Comparison of ENCODE assay signal across 1 fruit fly cellular context in the genomic region with DNA sequence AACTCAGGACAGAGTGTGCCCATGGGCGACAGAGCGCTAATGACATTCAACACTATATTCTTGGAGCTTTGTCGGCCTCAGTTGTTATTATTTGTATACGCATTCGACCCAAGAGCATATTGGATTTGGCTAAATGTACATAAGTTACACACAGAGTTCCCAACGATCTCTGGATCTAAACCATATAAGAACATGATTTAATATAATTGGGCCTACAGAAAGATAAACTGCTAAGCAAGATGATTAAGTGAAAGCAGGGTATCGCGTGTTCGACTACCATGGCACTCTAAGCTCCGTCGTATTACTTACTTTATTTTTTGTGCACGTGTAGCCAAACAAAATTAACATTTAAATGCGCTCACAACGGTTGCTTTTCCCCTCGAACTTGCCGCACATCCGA.
A peak's percentile ranks its signal among the peaks of the same experiment; 100 is the strongest.
TF ChIP-seq lines count a peak whose summit lies in the region.

No protein-coding gene starts in this region.

TF ChIP-seq in whole organism, embryonic, 481 proteins besides CTCF, POLR2A, EP300 and RAD21 (continued from another document):
- TF ChIP-seq CG10209 (GFP tag; optimal IDR thresholded peaks at IDR 0.05; lab: Kevin White, UChicago) (peak; percentile 20), prd (optimal IDR thresholded peaks at IDR 0.05; lab: Kevin White, UChicago) (no peak), prd (GFP tag; IDR thresholded peaks at IDR 0.05; lab: Robert Waterston, UW) (no peak), MESR4 (GFP tag; optimal IDR thresholded peaks at IDR 0.05; lab: Kevin White, UChicago) (no peak), rib (GFP tag; IDR thresholded peaks at IDR 0.05; lab: Robert Waterston, UW) (no peak), GATAe (GFP tag; conservative IDR thresholded peaks at IDR 0.05; lab: Robert Waterston, UW) (no peak), jing (GFP tag; optimal IDR thresholded peaks at IDR 0.05; lab: Kevin White, UChicago) (peak; percentile 18), lilli (GFP tag; optimal IDR thresholded peaks at IDR 0.05; lab: Kevin White, UChicago) (peak; percentile 35), Ptx1 (GFP tag; IDR thresholded peaks at IDR 0.05; lab: Robert Waterston, UW) (peak; percentile 43; the same call in 1 of the 2 replicates), HLH3B (GFP tag; IDR thresholded peaks at IDR 0.05; lab: Robert Waterston, UW) (no peak), bcd (GFP tag; optimal IDR thresholded peaks at IDR 0.05; lab: Kevin White, UChicago) (peak; percentile 9), nom (GFP tag; optimal IDR thresholded peaks at IDR 0.05; lab: Kevin White, UChicago) (no peak), Sox102F (GFP tag; optimal IDR thresholded peaks at IDR 0.05; lab: Kevin White, UChicago) (peak; percentile 63), Aef1 (GFP tag; IDR thresholded peaks at IDR 0.05; lab: Robert Waterston, UW) (no peak), Antp (GFP tag; optimal IDR thresholded peaks at IDR 0.05; lab: Kevin White, UChicago) (peak; percentile 25), nerfin-1 (tag; optimal IDR thresholded peaks at IDR 0.05; lab: Kevin White, UChicago) (peak; percentile 1), scrt (GFP tag; optimal IDR thresholded peaks at IDR 0.05; lab: Kevin White, UChicago) (no peak), Bteb2 (GFP tag; optimal IDR thresholded peaks at IDR 0.05; lab: Kevin White, UChicago) (peak; percentile 8), Med (GFP tag; lab: Kevin White, UChicago) (peak; percentile 77), tx (GFP tag; optimal IDR thresholded peaks at IDR 0.05; lab: Kevin White, UChicago) (peak; percentile 3), pb (GFP tag; optimal IDR thresholded peaks at IDR 0.05; lab: Kevin White, UChicago) (peak; percentile 14), CG18599 (GFP tag; optimal IDR thresholded peaks at IDR 0.05; lab: Kevin White, UChicago) (no peak), CG8924 (tag; optimal IDR thresholded peaks at IDR 0.05; lab: Kevin White, UChicago) (peak; percentile 26), CG13775 (GFP tag; optimal IDR thresholded peaks at IDR 0.05; lab: Kevin White, UChicago) (no peak), chinmo (GFP tag; IDR thresholded peaks at IDR 0.05; lab: Robert Waterston, UW; ENCODE audit: partially characterized antibody) (no peak), CG4730 (GFP tag; IDR thresholded peaks at IDR 0.05; lab: Robert Waterston, UW) (no peak), pum (GFP tag; optimal IDR thresholded peaks at IDR 0.05; lab: Kevin White, UChicago) (peak; percentile 31), CG1603 (tag; optimal IDR thresholded peaks at IDR 0.05; lab: Kevin White, UChicago) (peak; percentile 69), nmo (GFP tag; optimal IDR thresholded peaks at IDR 0.05; lab: Kevin White, UChicago) (peak; percentile 49), CG10267 (tag; optimal IDR thresholded peaks at IDR 0.05; lab: Kevin White, UChicago) (peak; percentile 14), Hr51 (GFP tag; optimal IDR thresholded peaks at IDR 0.05; lab: Kevin White, UChicago) (peak in 1 of 2 experiments; percentile 11), Pdp1 (GFP tag; optimal IDR thresholded peaks at IDR 0.05; lab: Kevin White, UChicago) (peak in 1 of 2 experiments; percentile 40), CG12219 (GFP tag; optimal IDR thresholded peaks at IDR 0.05; lab: Kevin White, UChicago) (peak; percentile 23), Drgx (GFP tag; IDR thresholded peaks at IDR 0.05; lab: Robert Waterston, UW) (no peak), Meics (GFP tag; optimal IDR thresholded peaks at IDR 0.05; lab: Kevin White, UChicago) (no peak), lmd (GFP tag; IDR thresholded peaks at IDR 0.05; lab: Robert Waterston, UW) (peak; percentile 48; the same call in 1 of the 2 replicates), bbx (GFP tag; IDR thresholded peaks at IDR 0.05; lab: Robert Waterston, UW; ENCODE audit: partially characterized antibody) (no peak), Dad (GFP tag; optimal IDR thresholded peaks at IDR 0.05; lab: Kevin White, UChicago) (no peak), ci (GFP tag; IDR thresholded peaks at IDR 0.05; lab: Robert Waterston, UW) (0 out of 3 replicates have a peak, but pooled peaks have one; percentile 45), fd96Cb (tag; optimal IDR thresholded peaks at IDR 0.05; lab: Kevin White, UChicago) (peak; percentile 44), CG12391 (tag; optimal IDR thresholded peaks at IDR 0.05; lab: Kevin White, UChicago) (peak; percentile 47), bab2 (GFP tag; optimal IDR thresholded peaks at IDR 0.05; lab: Kevin White, UChicago) (peak; percentile 21), CG15269 (tag; optimal IDR thresholded peaks at IDR 0.05; lab: Kevin White, UChicago) (peak; percentile 32), CG2678 (tag; optimal IDR thresholded peaks at IDR 0.05; lab: Kevin White, UChicago) (peak; percentile 39), CG14710 (tag; optimal IDR thresholded peaks at IDR 0.05; lab: Kevin White, UChicago) (peak; percentile 9), gem (tag; optimal IDR thresholded peaks at IDR 0.05; lab: Kevin White, UChicago) (peak; percentile 64), dmrt11E (tag; optimal IDR thresholded peaks at IDR 0.05; lab: Kevin White, UChicago) (peak; percentile 55), MTF-1 (GFP tag; optimal IDR thresholded peaks at IDR 0.05; lab: Kevin White, UChicago; ENCODE audit: borderline replicate concordance) (no peak), CG8944 (GFP tag; optimal IDR thresholded peaks at IDR 0.05; lab: Kevin White, UChicago) (peak; percentile 6), grau (tag; optimal IDR thresholded peaks at IDR 0.05; lab: Kevin White, UChicago) (peak; percentile 44), NfI (GFP tag; optimal IDR thresholded peaks at IDR 0.05; lab: Kevin White, UChicago) (peak; percentile 28), az2 (GFP tag; optimal IDR thresholded peaks at IDR 0.05; lab: Kevin White, UChicago) (peak; percentile 64), CG6175 (GFP tag; IDR thresholded peaks at IDR 0.05; lab: Robert Waterston, UW) (no peak), trh (GFP tag; optimal IDR thresholded peaks at IDR 0.05; lab: Kevin White, UChicago) (no peak), amos (GFP tag; IDR thresholded peaks at IDR 0.05; lab: Robert Waterston, UW; ENCODE audit: partially characterized antibody) (no peak), D19B (GFP tag; optimal IDR thresholded peaks at IDR 0.05; lab: Kevin White, UChicago) (peak; percentile 60), ewg (GFP tag; optimal IDR thresholded peaks at IDR 0.05; lab: Kevin White, UChicago) (peak; percentile 36), CG2202 (tag; optimal IDR thresholded peaks at IDR 0.05; lab: Kevin White, UChicago) (peak; percentile 33), Optix (GFP tag; IDR thresholded peaks at IDR 0.05; lab: Robert Waterston, UW) (peak; percentile 66; the same call in 2 of the 3 replicates), CG18262 (tag; optimal IDR thresholded peaks at IDR 0.05; lab: Kevin White, UChicago) (peak; percentile 57), Chrac-16 (GFP tag; optimal IDR thresholded peaks at IDR 0.05; lab: Kevin White, UChicago) (peak; percentile 29), CG4424 (GFP tag; optimal IDR thresholded peaks at IDR 0.05; lab: Kevin White, UChicago) (peak; percentile 35), Trl (optimal IDR thresholded peaks at IDR 0.05; lab: Kevin White, UChicago) (no peak), Trl (GFP tag; optimal IDR thresholded peaks at IDR 0.05; lab: Kevin White, UChicago) (no peak), pnt (GFP tag; optimal IDR thresholded peaks at IDR 0.05; lab: Kevin White, UChicago) (peak; percentile 27), Blimp-1 (GFP tag; optimal IDR thresholded peaks at IDR 0.05; lab: Kevin White, UChicago) (peak; percentile 70), Mad (GFP tag; optimal IDR thresholded peaks at IDR 0.05; lab: Kevin White, UChicago) (no peak), CG31441 (GFP tag; IDR thresholded peaks at IDR 0.05; lab: Robert Waterston, UW) (peak; percentile 55), Elba2 (GFP tag; optimal IDR thresholded peaks at IDR 0.05; lab: Kevin White, UChicago) (no peak), crol (GFP tag; IDR thresholded peaks at IDR 0.05; lab: Robert Waterston, UW) (0 out of 2 replicates have a peak, but pooled peaks have one; percentile 1), otp (GFP tag; IDR thresholded peaks at IDR 0.05; lab: Robert Waterston, UW) (no peak), chn (GFP tag; optimal IDR thresholded peaks at IDR 0.05; lab: Kevin White, UChicago) (peak; percentile 45), CG43689 (GFP tag; IDR thresholded peaks at IDR 0.05; lab: Robert Waterston, UW) (no peak), ro (GFP tag; IDR thresholded peaks at IDR 0.05; lab: Robert Waterston, UW) (no peak), Hr39 (optimal IDR thresholded peaks at IDR 0.05; lab: Kevin White, UChicago) (no peak), slp2 (GFP tag; optimal IDR thresholded peaks at IDR 0.05; lab: Kevin White, UChicago) (peak; percentile 32), phol (tag; optimal IDR thresholded peaks at IDR 0.05; lab: Kevin White, UChicago) (peak; percentile 49), mam (GFP tag; optimal IDR thresholded peaks at IDR 0.05; lab: Kevin White, UChicago) (no peak)
